Worm (Caenorhabditis elegans): ENCODE results near the gene srw-102.

DNA sequence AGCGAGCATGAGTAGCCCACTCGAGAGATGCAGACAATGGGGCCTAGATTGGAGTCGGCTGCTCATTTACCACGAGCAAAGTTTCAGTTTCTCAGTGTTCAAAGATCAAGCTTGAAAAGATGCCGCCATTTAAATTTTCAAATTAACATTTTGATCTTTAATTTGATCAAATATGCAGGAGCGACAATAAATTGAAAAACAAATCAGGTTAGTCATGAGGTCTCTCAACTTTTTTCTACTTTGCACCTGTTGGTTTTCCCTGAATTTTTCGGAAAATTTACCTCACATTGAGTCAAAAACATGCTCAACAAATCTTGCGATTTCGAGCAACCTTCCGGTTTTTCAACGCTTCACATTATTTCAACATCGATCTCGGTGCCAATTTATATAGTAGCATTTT is 34.7 kb upstream of the srw-102 start, which contains the start of gene srh-5:
- no peak for TF ChIP-seq zag-1 (tag; optimal IDR thresholded peaks at IDR 0.05)
- no peak for TF ChIP-seq mdl-1 (tag; optimal IDR thresholded peaks at IDR 0.05)
- no peak for TF ChIP-seq unc-55 (GFP tag; optimal IDR thresholded peaks at IDR 0.05)
- no peak for TF ChIP-seq skn-1 (tag; optimal IDR thresholded peaks at IDR 0.05)
- no peak for TF ChIP-seq ztf-4 (tag; optimal IDR thresholded peaks at IDR 0.05)
- no peak for TF ChIP-seq unc-39 (tag; optimal IDR thresholded peaks at IDR 0.05)
- TF ChIP-seq nhr-6 (tag; optimal IDR thresholded peaks at IDR 0.05): no peak
- TF ChIP-seq nhr-77 (tag; optimal IDR thresholded peaks at IDR 0.05): no peak

Data from whole organism, L2 larva.